Fruit fly (Drosophila melanogaster) Kc167 (cell line): Measurements from ENCODE around the gene CG33189.

Source experiments
- Myc ChIP-seq: fragments of >200 bp; optimal IDR thresholded peaks from 2 replicates; lab custom pipeline; 2017; ENCODE audit warnings: missing external identifiers
- psq ChIP-seq: fragments of >200 bp; optimal IDR thresholded peaks from 2 replicates; lab custom pipeline; 2017; ENCODE audit warnings: missing external identifiers
- ttk ChIP-seq: sonication (Bioruptor generic); optimal IDR thresholded peaks from 2 replicates; lab custom pipeline; 2017; ENCODE audit warnings: missing external identifiers

- TF ChIP-seq psq (lab: Kevin White, UChicago) (no peak), Myc (lab: Kevin White, UChicago) (no peak), ttk (lab: Kevin White, UChicago) (no peak)
Observed at dm6 chr3R:8805388-8805852, 24.8 kb upstream of the CG33189 start, which contains the start of gene CG9839.
